Worm (Caenorhabditis elegans) whole organism, young adult: ENCODE data around the gene nsph-3.2.

Experiments used
- F52B5.7 ChIP-seq: sonication (generic microtip); optimal IDR thresholded peaks from 2 replicates; lab custom pipeline; 2016; ENCODE audit warnings: mild to moderate bottlenecking, missing genetic modification characterization, missing compliant biosample characterization
- F57C9.4 ChIP-seq: sonication (generic microtip); optimal IDR thresholded peaks from 2 replicates; lab custom pipeline; 2017; ENCODE audit warnings: mild to moderate bottlenecking, missing genetic modification characterization, missing compliant biosample characterization
- ama-1 ChIP-seq, 3 experiments: fragments of 150-350 bp in 1 of 3; sonication (generic microtip) in 2 of 3; optimal IDR thresholded peaks; 2 replicates each; lab custom pipeline; 2014 to 2018; ENCODE audit warnings: missing biosample characterization in 2 of 3, missing genetic modification characterization in 2 of 3, missing genetic modification reagents in 2 of 3
- atf-7 ChIP-seq: sonication (generic microtip); optimal IDR thresholded peaks from 2 replicates; lab custom pipeline; 2017; ENCODE audit warnings: mild to moderate bottlenecking, missing genetic modification characterization, missing compliant biosample characterization
- dpl-1 ChIP-seq: fragments of 150-350 bp; optimal IDR thresholded peaks from 2 replicates; lab custom pipeline; 2014; ENCODE audit warnings: missing biosample characterization, missing genetic modification reagents, missing genetic modification characterization
- lin-35 ChIP-seq, 3 experiments: fragments of 150-350 bp in 2 of 3; sonication (generic microtip) in 1 of 3; optimal IDR thresholded peaks; 2 replicates each; lab custom pipeline; 2014 to 2018; ENCODE audit warnings: missing biosample characterization in 3 of 3, missing genetic modification characterization in 3 of 3, missing genetic modification reagents in 3 of 3
- lsl-1 ChIP-seq: fragments of 200-800 bp; sonication (Bioruptor generic); optimal IDR thresholded peaks from 2 replicates; lab custom pipeline; 2018; ENCODE audit warnings: mild to moderate bottlenecking, missing genetic modification characterization, moderate library complexity, missing compliant biosample characterization
- nhr-80 ChIP-seq: sonication (generic microtip); optimal IDR thresholded peaks from 2 replicates; lab custom pipeline; 2016; ENCODE audit warnings: missing genetic modification characterization, missing compliant biosample characterization
- sdz-38 ChIP-seq: sonication (generic microtip); optimal IDR thresholded peaks from 2 replicates; lab custom pipeline; 2016; ENCODE audit warnings: missing genotype, missing genetic modification characterization, missing compliant biosample characterization
- snpc-4 ChIP-seq, 5 experiments: fragments of 150-350 bp in 1 of 5; sonication (generic microtip) in 4 of 5; optimal IDR thresholded peaks; 2 replicates each; lab custom pipeline; 2014 to 2018; ENCODE audit warnings: missing genetic modification characterization in 5 of 5, missing biosample characterization in 3 of 5, antibody characterized with exemption in 2 of 5, mild to moderate bottlenecking in 2 of 5, missing compliant biosample characterization in 2 of 5, missing genotype in 2 of 5, moderate library complexity in 2 of 5, missing genetic modification reagents in 1 of 5
- unc-62 ChIP-seq: fragments of 150-350 bp; optimal IDR thresholded peaks from 2 replicates; lab custom pipeline; 2014; ENCODE audit warnings: missing biosample characterization, missing genetic modification reagents, missing genetic modification characterization
- ztf-28 ChIP-seq: fragments of 200-800 bp; sonication (Bioruptor generic); IDR thresholded peaks from 2 replicates; pipeline ENCODE4 v1.3.6; 2022; ENCODE audit warnings: missing genetic modification reagents, missing genetic modification characterization, missing compliant biosample characterization

- TF ChIP-seq ztf-28 (GFP tag; lab: Robert Waterston, UW): no peak
- TF ChIP-seq atf-7 (tag; lab: Kevin White, UChicago): no peak
- no peak for TF ChIP-seq sdz-38 (tag; lab: Kevin White, UChicago)
- TF ChIP-seq nhr-80 (tag; lab: Kevin White, UChicago): no peak
- no peak for TF ChIP-seq F52B5.7 (tag; lab: Kevin White, UChicago)
- TF ChIP-seq unc-62 (GFP tag; lab: Kevin White, UChicago): no peak
- TF ChIP-seq lsl-1 (GFP tag; lab: Kevin White, UChicago): no peak
- TF ChIP-seq ama-1 (optimal IDR thresholded peaks at IDR 0.05; lab: Kevin White, UChicago): no peak
- TF ChIP-seq ama-1 (GFP tag; optimal IDR thresholded peaks at IDR 0.05; lab: Kevin White, UChicago): no peak
- no peak for TF ChIP-seq dpl-1 (GFP tag; lab: Kevin White, UChicago)
- TF ChIP-seq F57C9.4: no peak
- TF ChIP-seq snpc-4 (GFP tag; optimal IDR thresholded peaks at IDR 0.05; lab: Kevin White, UChicago): no peak
- TF ChIP-seq snpc-4 (tag; optimal IDR thresholded peaks at IDR 0.05; lab: Kevin White, UChicago): no peak
- TF ChIP-seq lin-35 (GFP tag; optimal IDR thresholded peaks at IDR 0.05; lab: Kevin White, UChicago): no peak
Observed at ce11 chrIV:10066456-10066855, 46.2 kb upstream of the nsph-3.2 start.
